Fruit fly (Drosophila melanogaster) whole organism, prepupa: ENCODE results near the gene CG10702.

ENCODE experiments used
- CG11294 ChIP-seq: fragments of 200-800 bp; sonication (Bioruptor generic); IDR thresholded peaks from 2 replicates; pipeline ENCODE4 v1.3.6; 2022; ENCODE audit warnings: missing biosample characterization, missing genetic modification characterization
- CG11762 ChIP-seq: fragments of 200-800 bp; sonication (Bioruptor generic); optimal IDR thresholded peaks from 3 replicates; lab custom pipeline; 2016; ENCODE audit warnings: missing biosample characterization, missing genetic modification characterization; ENCODE audit not compliant: insufficient read depth
- CG11902 ChIP-seq: fragments of 200-800 bp; sonication (Bioruptor generic); optimal IDR thresholded peaks from 3 replicates; lab custom pipeline; 2016; ENCODE audit warnings: missing biosample characterization, missing genetic modification characterization
- CG1621 ChIP-seq: fragments of 200-800 bp; sonication (Bioruptor generic); optimal IDR thresholded peaks from 3 replicates; lab custom pipeline; 2018; ENCODE audit warnings: missing biosample characterization, mild to moderate bottlenecking, missing genetic modification characterization
- CG3032 ChIP-seq: fragments of 200-800 bp; optimal IDR thresholded peaks from 2 replicates; lab custom pipeline; 2019; ENCODE audit warnings: missing biosample characterization, mild to moderate bottlenecking, missing genetic modification characterization, moderate library complexity
- CG31627 ChIP-seq: fragments of 200-800 bp; sonication (Bioruptor generic); optimal IDR thresholded peaks from 3 replicates; lab custom pipeline; 2016; ENCODE audit warnings: missing biosample characterization, missing genetic modification characterization
- CG32006 ChIP-seq: fragments of 200-800 bp; sonication (Bioruptor generic); optimal IDR thresholded peaks from 3 replicates; lab custom pipeline; 2017; ENCODE audit warnings: missing biosample characterization, mild to moderate bottlenecking, missing genetic modification characterization
- CG34406 ChIP-seq: fragments of 200-800 bp; sonication (Bioruptor generic); optimal IDR thresholded peaks from 3 replicates; lab custom pipeline; 2016; ENCODE audit warnings: missing biosample characterization, missing genetic modification characterization
- CG4318 ChIP-seq: fragments of 200-800 bp; sonication (Bioruptor generic); optimal IDR thresholded peaks from 3 replicates; lab custom pipeline; 2017; ENCODE audit warnings: missing biosample characterization, mild to moderate bottlenecking, missing genetic modification characterization
- CG6163 ChIP-seq: fragments of 200-800 bp; sonication (Bioruptor generic); IDR thresholded peaks from 3 replicates; pipeline ENCODE4 v1.3.6; 2022; ENCODE audit warnings: missing biosample characterization, missing genetic modification characterization
- CG6276 ChIP-seq: fragments of 200-800 bp; sonication (Bioruptor generic); optimal IDR thresholded peaks from 2 replicates; lab custom pipeline; 2017; ENCODE audit warnings: missing biosample characterization, mild to moderate bottlenecking, missing genetic modification characterization
- CG6792 ChIP-seq: fragments of 200-800 bp; sonication (Bioruptor generic); optimal IDR thresholded peaks from 3 replicates; lab custom pipeline; 2016; ENCODE audit warnings: missing biosample characterization, missing genetic modification characterization
- CG6808 ChIP-seq: fragments of 200-800 bp; sonication (Bioruptor generic); optimal IDR thresholded peaks from 3 replicates; lab custom pipeline; 2017; ENCODE audit warnings: missing biosample characterization, missing genetic modification characterization, mild to moderate bottlenecking, moderate library complexity, missing genetic modification reagents
- CG6854 ChIP-seq: fragments of 200-800 bp; sonication (Bioruptor generic); optimal IDR thresholded peaks from 2 replicates; lab custom pipeline; 2017; ENCODE audit warnings: missing biosample characterization, mild to moderate bottlenecking, missing genetic modification characterization
- CG7368 ChIP-seq: fragments of 200-800 bp; sonication (Bioruptor generic); optimal IDR thresholded peaks from 3 replicates; lab custom pipeline; 2016; ENCODE audit warnings: missing biosample characterization, missing genetic modification characterization
- CG8319 ChIP-seq: fragments of 200-800 bp; sonication (Bioruptor generic); optimal IDR thresholded peaks from 3 replicates; lab custom pipeline; 2016; ENCODE audit warnings: missing biosample characterization, missing genetic modification characterization
- CG8632 ChIP-seq: fragments of 200-800 bp; sonication (Bioruptor generic); optimal IDR thresholded peaks from 3 replicates; lab custom pipeline; 2016; ENCODE audit warnings: missing biosample characterization, missing genetic modification characterization
- CG9139 ChIP-seq: fragments of 200-800 bp; sonication (Bioruptor generic); optimal IDR thresholded peaks from 3 replicates; lab custom pipeline; 2017; ENCODE audit warnings: missing biosample characterization, mild to moderate bottlenecking, missing genetic modification characterization
- Eip75B ChIP-seq: fragments of 200-800 bp; sonication (Bioruptor generic); optimal IDR thresholded peaks from 3 replicates; lab custom pipeline; 2016; ENCODE audit warnings: missing biosample characterization, missing genetic modification characterization
- Eip78C ChIP-seq: fragments of 200-800 bp; sonication (Bioruptor generic); peaks from one replicate; lab custom pipeline; 2016; ENCODE audit warnings: missing biosample characterization, missing genetic modification characterization
- Eip93F ChIP-seq: fragments of 200-800 bp; sonication (Bioruptor generic); optimal IDR thresholded peaks from 2 replicates; lab custom pipeline; 2016; ENCODE audit warnings: missing biosample characterization, mild to moderate bottlenecking, missing genetic modification characterization
- Hr4 ChIP-seq: fragments of 200-800 bp; sonication (Bioruptor generic); optimal IDR thresholded peaks from 3 replicates; lab custom pipeline; 2016; ENCODE audit warnings: missing biosample characterization, missing genetic modification characterization
- Lpt ChIP-seq: fragments of 200-800 bp; sonication (Bioruptor generic); optimal IDR thresholded peaks from 3 replicates; lab custom pipeline; 2016; ENCODE audit warnings: missing biosample characterization, missing genetic modification characterization
- Met ChIP-seq: fragments of 200-800 bp; sonication (Bioruptor generic); optimal IDR thresholded peaks from 3 replicates; lab custom pipeline; 2016; ENCODE audit warnings: missing biosample characterization, missing genetic modification characterization
- OdsH ChIP-seq: fragments of 200-800 bp; sonication (Bioruptor generic); optimal IDR thresholded peaks from 3 replicates; lab custom pipeline; 2016; ENCODE audit warnings: missing biosample characterization, missing genetic modification characterization
- Smox ChIP-seq: fragments of 200-800 bp; sonication (Bioruptor generic); optimal IDR thresholded peaks from 3 replicates; lab custom pipeline; 2016; ENCODE audit warnings: missing biosample characterization, missing genetic modification characterization
- Sox102F ChIP-seq: fragments of 200-800 bp; sonication (Bioruptor generic); optimal IDR thresholded peaks from 2 replicates; lab custom pipeline; 2016; ENCODE audit warnings: missing biosample characterization, mild to moderate bottlenecking, missing genetic modification characterization
- Sox15 ChIP-seq: fragments of 200-800 bp; sonication (Bioruptor generic); optimal IDR thresholded peaks from 3 replicates; lab custom pipeline; 2016; ENCODE audit warnings: missing biosample characterization, missing genetic modification characterization
- acj6 ChIP-seq: fragments of 200-800 bp; sonication (Bioruptor generic); optimal IDR thresholded peaks from 3 replicates; lab custom pipeline; 2016; ENCODE audit warnings: missing biosample characterization, missing genetic modification characterization
- cyc ChIP-seq: fragments of 200-800 bp; sonication (Bioruptor generic); optimal IDR thresholded peaks from 3 replicates; lab custom pipeline; 2016; ENCODE audit warnings: missing biosample characterization, missing genetic modification characterization
- dac ChIP-seq: fragments of 200-800 bp; sonication (Bioruptor generic); optimal IDR thresholded peaks from 2 replicates; lab custom pipeline; 2017; ENCODE audit warnings: missing biosample characterization, mild to moderate bottlenecking, missing genetic modification characterization
- dsx ChIP-seq: fragments of 200-800 bp; optimal IDR thresholded peaks from 3 replicates; lab custom pipeline; 2019; ENCODE audit warnings: missing biosample characterization, mild to moderate bottlenecking, missing genetic modification characterization, moderate library complexity; ENCODE audit not compliant: poor library complexity, severe bottlenecking
- esn ChIP-seq: fragments of 200-800 bp; sonication (Bioruptor generic); optimal IDR thresholded peaks from 2 replicates; lab custom pipeline; 2016; ENCODE audit warnings: missing biosample characterization, mild to moderate bottlenecking, missing genetic modification characterization, moderate library complexity
- fd85E ChIP-seq: fragments of 200-800 bp; sonication (Bioruptor generic); optimal IDR thresholded peaks from 3 replicates; lab custom pipeline; 2016; ENCODE audit warnings: missing biosample characterization, missing genetic modification characterization
- lz ChIP-seq: fragments of 200-800 bp; sonication (Bioruptor generic); optimal IDR thresholded peaks from 3 replicates; lab custom pipeline; 2016; ENCODE audit warnings: missing biosample characterization, missing genetic modification characterization
- pdm3 ChIP-seq: fragments of 200-800 bp; sonication (Bioruptor generic); optimal IDR thresholded peaks from 3 replicates; lab custom pipeline; 2016; ENCODE audit warnings: missing biosample characterization, missing genetic modification characterization
- salr ChIP-seq, 2 experiments: fragments of 200-800 bp; sonication (Bioruptor generic); optimal IDR thresholded peaks; 3 replicates each; lab custom pipeline; 2016 to 2018; ENCODE audit warnings: missing biosample characterization in 2 of 2, missing genetic modification characterization in 2 of 2, mild to moderate bottlenecking in 1 of 2
- ss ChIP-seq, 2 experiments: fragments of 200-800 bp; sonication (Bioruptor generic); optimal IDR thresholded peaks; 2 replicates in 1 of 2; 3 replicates in 1 of 2; lab custom pipeline; 2017 to 2018; ENCODE audit warnings: mild to moderate bottlenecking in 2 of 2, missing biosample characterization in 2 of 2, missing genetic modification characterization in 2 of 2, moderate library complexity in 1 of 2
- svp ChIP-seq: fragments of 200-800 bp; sonication (Bioruptor generic); peaks from one replicate; lab custom pipeline; 2016; ENCODE audit warnings: missing biosample characterization, missing genetic modification characterization
- topi ChIP-seq: fragments of 200-800 bp; sonication (Bioruptor generic); optimal IDR thresholded peaks from 3 replicates; lab custom pipeline; 2016; ENCODE audit warnings: missing biosample characterization, missing genetic modification characterization
- vri ChIP-seq: fragments of 200-800 bp; sonication (Bioruptor generic); optimal IDR thresholded peaks from 3 replicates; lab custom pipeline; 2016; ENCODE audit warnings: missing biosample characterization, mild to moderate bottlenecking, missing genetic modification characterization

Gene CG10702

DNA sequence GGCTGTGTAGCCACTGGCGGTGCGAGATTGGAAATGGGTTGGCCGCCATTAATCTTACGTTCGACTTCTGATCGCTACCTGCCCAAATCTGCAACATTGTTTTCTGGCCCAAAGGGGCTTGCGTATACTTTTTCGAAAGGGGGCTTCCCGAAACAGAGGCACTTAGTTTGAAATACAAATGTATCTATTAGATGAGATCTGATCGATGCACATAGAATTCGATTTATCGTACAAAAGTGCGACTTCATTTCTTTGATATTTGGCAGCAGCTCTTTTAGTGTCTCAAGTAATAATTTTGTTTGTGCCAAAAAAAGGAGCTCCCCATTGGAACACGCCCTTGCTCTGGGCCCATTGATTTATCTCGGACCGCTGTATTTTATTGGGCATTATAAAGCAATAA, 2.1 kb upstream of the CG10702 start (continued):
- TF ChIP-seq CG8319 (GFP tag; lab: Kevin White, UChicago): no peak
- no peak for TF ChIP-seq Sox15 (GFP tag; lab: Kevin White, UChicago)
- TF ChIP-seq Lpt (GFP tag; lab: Kevin White, UChicago): no peak
- TF ChIP-seq CG7368 (GFP tag; lab: Kevin White, UChicago): no peak
- peak; percentile 82 for TF ChIP-seq dsx
- TF ChIP-seq, all 60 proteins: peak for 9

DNA sequence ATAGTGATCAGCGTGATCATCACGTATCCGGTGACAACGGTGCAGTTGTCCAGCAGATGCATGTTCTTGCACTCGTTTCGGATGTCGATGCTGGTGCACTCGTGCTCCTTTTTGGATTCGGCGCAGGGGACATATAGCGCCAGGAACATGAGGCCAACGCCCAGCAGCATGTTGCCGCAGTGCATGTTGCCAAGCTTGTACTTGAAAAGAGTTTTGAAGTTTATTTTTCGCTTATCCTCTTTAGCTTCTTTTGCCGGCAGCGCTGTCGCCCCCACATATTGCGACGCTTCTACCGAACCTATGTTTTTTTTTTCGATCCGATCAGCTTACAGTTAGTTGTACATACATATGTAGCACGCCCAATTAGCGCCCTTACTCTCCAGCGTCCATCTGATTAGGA, 1.3 kb downstream of the CG10702 start:
- no peak for TF ChIP-seq esn (GFP tag; lab: Kevin White, UChicago)
- TF ChIP-seq fd85E (GFP tag; lab: Kevin White, UChicago): no peak

DNA sequence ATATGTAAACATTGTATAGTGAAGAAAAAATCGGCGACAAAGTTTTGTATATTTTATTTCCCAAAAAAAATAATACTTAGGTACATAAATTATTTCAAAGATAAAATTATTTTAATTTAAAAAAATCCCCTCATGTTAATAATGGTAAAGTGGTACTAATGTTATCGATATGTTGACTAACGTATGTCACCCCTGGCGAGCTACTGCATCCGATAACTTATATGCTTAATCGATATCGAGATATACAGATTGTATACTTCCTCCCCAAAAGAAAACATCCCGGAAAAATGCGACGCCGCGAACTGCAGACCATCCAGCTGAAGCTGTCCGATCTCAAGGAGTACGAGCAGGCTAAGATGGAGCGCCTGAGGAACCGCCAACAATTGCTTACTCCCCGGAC, 4.9 kb downstream of the CG10702 start, which contains the start of gene CG17343:
CG17343 (plus strand) TSS at position 224 of the 400 bp plus-strand sequence.
- TF ChIP-seq pdm3 (no peak), CG32006 (GFP tag; lab: Kevin White, UChicago) (no peak), lz (GFP tag; lab: Kevin White, UChicago) (no peak), dsx (no peak), svp (GFP tag; lab: Kevin White, UChicago) (no peak), Lpt (GFP tag; lab: Kevin White, UChicago) (no peak)

DNA sequence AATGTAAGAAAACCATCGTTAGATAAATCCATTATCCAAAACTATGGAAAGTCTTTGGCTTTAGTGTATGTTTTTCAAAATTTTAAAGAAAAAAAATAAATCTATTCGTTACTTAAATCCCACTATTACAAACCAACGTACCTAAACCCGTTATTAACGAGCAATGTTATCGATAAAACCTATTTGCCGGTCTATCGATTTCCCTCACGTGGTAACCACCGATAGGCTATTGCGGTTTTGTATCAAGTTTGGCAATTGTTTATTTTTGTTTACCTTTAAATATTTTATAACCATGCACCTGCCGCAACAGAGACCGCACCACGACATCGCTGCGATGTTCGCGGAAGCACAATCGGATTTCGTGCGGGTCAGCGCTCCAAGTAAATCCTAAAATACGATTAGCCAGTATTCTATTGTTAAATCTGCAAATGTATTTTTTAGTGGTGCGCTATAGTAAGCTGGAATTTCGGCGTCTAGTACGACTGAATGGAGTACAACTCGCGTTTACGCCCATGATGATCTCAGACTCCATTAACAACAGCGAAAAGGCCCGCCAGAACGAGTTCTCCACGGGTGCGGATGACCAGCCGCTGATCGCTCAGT, 6.5 kb downstream of the CG10702 start, which contains the start of gene Dus4:
Dus4 (plus strand) TSS at position 206 of the 603 bp plus-strand sequence.
- TF ChIP-seq CG34406 (GFP tag; lab: Kevin White, UChicago): no peak
- TF ChIP-seq CG6854: no peak
- TF ChIP-seq CG9139 (GFP tag; lab: Kevin White, UChicago): no peak
- TF ChIP-seq Hr4 (GFP tag; lab: Kevin White, UChicago): no peak
- no peak for TF ChIP-seq Sox102F (GFP tag; lab: Kevin White, UChicago)
- no peak for TF ChIP-seq Eip75B (GFP tag; lab: Kevin White, UChicago)
- TF ChIP-seq CG11294 (GFP tag; lab: Robert Waterston, UW): no peak
- no peak for TF ChIP-seq fd85E (GFP tag; lab: Kevin White, UChicago)
- TF ChIP-seq Smox (GFP tag; lab: Kevin White, UChicago): no peak
- no peak for TF ChIP-seq Met (GFP tag; lab: Kevin White, UChicago)
- no peak for TF ChIP-seq topi (GFP tag; lab: Kevin White, UChicago)
- no peak for TF ChIP-seq CG11762 (GFP tag; lab: Kevin White, UChicago)
- no peak for TF ChIP-seq CG32006 (GFP tag; lab: Kevin White, UChicago)
- TF ChIP-seq CG4318: no peak
- TF ChIP-seq, all 60 proteins: peak for 0

DNA sequence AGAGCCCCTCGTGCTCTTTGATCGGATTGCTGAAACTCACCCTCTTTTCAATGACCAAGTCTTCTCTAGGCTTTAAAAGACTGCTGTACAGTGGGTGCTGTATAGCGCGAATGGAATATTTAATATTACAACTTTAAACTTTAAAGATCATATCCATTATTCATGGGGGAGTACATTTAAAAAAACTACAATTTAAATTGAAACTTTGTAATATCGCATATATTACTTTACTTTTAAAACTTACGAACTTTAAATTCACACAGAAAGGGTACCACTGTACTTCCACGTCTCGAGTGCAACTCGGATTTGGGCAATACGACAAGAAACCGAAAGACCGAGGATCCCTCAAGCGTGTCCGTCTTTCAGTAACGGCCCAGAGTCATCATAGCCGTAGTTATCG, 10.7 kb downstream of the CG10702 start, which contains the start of gene Phlpp:
Phlpp (plus strand) TSS at position 214 of the 400 bp plus-strand sequence.
- TF ChIP-seq Hr4 (GFP tag; lab: Kevin White, UChicago): peak; percentile 72
- TF ChIP-seq vri: no peak
- no peak for TF ChIP-seq Sox102F (GFP tag; lab: Kevin White, UChicago)
- no peak for TF ChIP-seq CG9139 (GFP tag; lab: Kevin White, UChicago)
- TF ChIP-seq salr (GFP tag; optimal IDR thresholded peaks at IDR 0.05; lab: Kevin White, UChicago): no peak
- TF ChIP-seq topi (GFP tag; lab: Kevin White, UChicago): no peak
- peak; percentile 16 for TF ChIP-seq CG1621
- TF ChIP-seq cyc (GFP tag; lab: Kevin White, UChicago): no peak
- no peak for TF ChIP-seq CG8632 (GFP tag; lab: Kevin White, UChicago)
- peak; percentile 71 for TF ChIP-seq CG6163 (GFP tag; lab: Robert Waterston, UW)
- no peak for TF ChIP-seq Eip93F
- no peak for TF ChIP-seq OdsH (GFP tag; lab: Kevin White, UChicago)
- no peak for TF ChIP-seq Lpt (GFP tag; lab: Kevin White, UChicago)
- TF ChIP-seq CG3032 (tag; lab: Kevin White, UChicago): peak; percentile 21
- TF ChIP-seq esn (GFP tag; lab: Kevin White, UChicago): no peak
- no peak for TF ChIP-seq dac
- TF ChIP-seq Eip75B (GFP tag; lab: Kevin White, UChicago): no peak
- no peak for TF ChIP-seq CG6276 (GFP tag; lab: Kevin White, UChicago)
- no peak for TF ChIP-seq CG6808 (GFP tag; lab: Kevin White, UChicago)
- no peak for TF ChIP-seq Eip78C (GFP tag; lab: Kevin White, UChicago)
- no peak for TF ChIP-seq acj6
- TF ChIP-seq pdm3: no peak
- no peak for TF ChIP-seq CG34406 (GFP tag; lab: Kevin White, UChicago)
- no peak for TF ChIP-seq CG31627
- TF ChIP-seq CG6792 (GFP tag; lab: Kevin White, UChicago): no peak
- no peak for TF ChIP-seq CG11902 (GFP tag; lab: Kevin White, UChicago)
- TF ChIP-seq Sox15 (GFP tag; lab: Kevin White, UChicago): no peak
- no peak for TF ChIP-seq ss (GFP tag; optimal IDR thresholded peaks at IDR 0.05; lab: Kevin White, UChicago)
- TF ChIP-seq CG11294 (GFP tag; lab: Robert Waterston, UW): no peak
